Worm (Caenorhabditis elegans) whole organism, late embryonic: ENCODE measurements around the gene ZK1236.5.

Experiments
- C08G9.2 ChIP-seq: sonication (generic microtip); optimal IDR thresholded peaks from 2 replicates; lab custom pipeline; 2016; ENCODE audit warnings: mild to moderate bottlenecking, missing genetic modification characterization, moderate library complexity, missing compliant biosample characterization
- K09A11.1 ChIP-seq: sonication (generic microtip); optimal IDR thresholded peaks from 2 replicates; lab custom pipeline; 2017; ENCODE audit warnings: antibody characterized with exemption, mild to moderate bottlenecking, missing genetic modification characterization, missing compliant biosample characterization; ENCODE audit not compliant: insufficient read depth
- T23F11.4 ChIP-seq: fragments of 200-800 bp; sonication (Bioruptor generic); optimal IDR thresholded peaks from 2 replicates; lab custom pipeline; 2018; ENCODE audit warnings: mild to moderate bottlenecking, missing genetic modification characterization, missing compliant biosample characterization
- ahr-1 ChIP-seq: sonication (generic microtip); optimal IDR thresholded peaks from 2 replicates; lab custom pipeline; 2016; ENCODE audit warnings: missing genetic modification characterization, missing compliant biosample characterization
- ceh-18 ChIP-seq: sonication (generic microtip); optimal IDR thresholded peaks from 2 replicates; lab custom pipeline; 2016; ENCODE audit warnings: missing genetic modification characterization, missing compliant biosample characterization
- ceh-22 ChIP-seq: sonication (generic microtip); optimal IDR thresholded peaks from 2 replicates; lab custom pipeline; 2017; ENCODE audit warnings: missing biosample characterization, missing genetic modification characterization
- ceh-24 ChIP-seq: sonication (generic microtip); optimal IDR thresholded peaks from 2 replicates; lab custom pipeline; 2016; ENCODE audit warnings: mild to moderate bottlenecking, missing genetic modification characterization, missing compliant biosample characterization
- ceh-30 ChIP-seq: fragments of 150-350 bp; optimal IDR thresholded peaks from 2 replicates; lab custom pipeline; 2014; ENCODE audit warnings: missing biosample characterization, missing genetic modification characterization
- ceh-31 ChIP-seq: sonication (generic microtip); optimal IDR thresholded peaks from 2 replicates; lab custom pipeline; 2016; ENCODE audit warnings: missing genetic modification characterization, missing compliant biosample characterization
- ceh-34 ChIP-seq: sonication (generic microtip); optimal IDR thresholded peaks from 2 replicates; lab custom pipeline; 2016; ENCODE audit warnings: mild to moderate bottlenecking, missing genetic modification characterization, missing compliant biosample characterization
- ceh-45 ChIP-seq: fragments of 200-800 bp; sonication (Bioruptor generic); IDR thresholded peaks from 2 replicates; pipeline ENCODE4 v1.3.6; 2022; ENCODE audit warnings: missing genetic modification reagents, missing genetic modification characterization, missing compliant biosample characterization
- che-1 ChIP-seq: sonication (generic microtip); optimal IDR thresholded peaks from 2 replicates; lab custom pipeline; 2016; ENCODE audit warnings: mild to moderate bottlenecking, missing genetic modification characterization, missing compliant biosample characterization
- dmd-4 ChIP-seq: sonication (generic microtip); optimal IDR thresholded peaks from 2 replicates; lab custom pipeline; 2016; ENCODE audit warnings: borderline replicate concordance, missing genetic modification characterization, missing compliant biosample characterization
- dve-1 ChIP-seq: sonication (generic microtip); optimal IDR thresholded peaks from 2 replicates; lab custom pipeline; 2017; ENCODE audit warnings: antibody characterized with exemption, mild to moderate bottlenecking, missing genetic modification characterization, missing compliant biosample characterization
- ets-4 ChIP-seq: sonication (generic microtip); optimal IDR thresholded peaks from 2 replicates; lab custom pipeline; 2016; ENCODE audit warnings: missing genetic modification characterization, missing compliant biosample characterization
- fkh-10 ChIP-seq: fragments of 150-350 bp; optimal IDR thresholded peaks from 2 replicates; lab custom pipeline; 2014; ENCODE audit warnings: missing biosample characterization, missing genetic modification reagents, missing genetic modification characterization
- gmeb-2 ChIP-seq: sonication (generic microtip); optimal IDR thresholded peaks from 2 replicates; lab custom pipeline; 2016; ENCODE audit warnings: missing genetic modification characterization, inconsistent platforms, missing compliant biosample characterization
- hlh-13 ChIP-seq: fragments of 200-800 bp; sonication (Bioruptor generic); optimal IDR thresholded peaks from 2 replicates; lab custom pipeline; 2018; ENCODE audit warnings: mild to moderate bottlenecking, missing genetic modification characterization, missing compliant biosample characterization
- hlh-15 ChIP-seq: sonication (generic microtip); optimal IDR thresholded peaks from 2 replicates; lab custom pipeline; 2016; ENCODE audit warnings: missing genetic modification characterization, missing compliant biosample characterization
- hlh-8 ChIP-seq: sonication (generic microtip); optimal IDR thresholded peaks from 2 replicates; lab custom pipeline; 2016; ENCODE audit warnings: missing genotype, missing genetic modification characterization, missing compliant biosample characterization
- lim-6 ChIP-seq: sonication (generic microtip); optimal IDR thresholded peaks from 2 replicates; lab custom pipeline; 2016; ENCODE audit warnings: missing genetic modification characterization, missing compliant biosample characterization
- lin-11 ChIP-seq: fragments of 200-800 bp; sonication (Bioruptor generic); optimal IDR thresholded peaks from 2 replicates; lab custom pipeline; 2018; ENCODE audit warnings: mild to moderate bottlenecking, missing genetic modification characterization, missing compliant biosample characterization
- madf-2 ChIP-seq: sonication (generic microtip); optimal IDR thresholded peaks from 2 replicates; lab custom pipeline; 2017; ENCODE audit warnings: missing genetic modification characterization, missing compliant biosample characterization
- mec-3 ChIP-seq: sonication (generic microtip); optimal IDR thresholded peaks from 2 replicates; lab custom pipeline; 2016; ENCODE audit warnings: borderline replicate concordance, missing genetic modification characterization, missing compliant biosample characterization
- nfya-1 ChIP-seq: sonication (generic microtip); optimal IDR thresholded peaks from 2 replicates; lab custom pipeline; 2017; ENCODE audit warnings: missing genetic modification characterization, mild to moderate bottlenecking, missing compliant biosample characterization, antibody characterized with exemption, moderate library complexity
- npax-4 ChIP-seq: sonication (generic microtip); optimal IDR thresholded peaks from 2 replicates; lab custom pipeline; 2016; ENCODE audit warnings: missing genetic modification characterization, missing compliant biosample characterization
- odd-2 ChIP-seq: sonication (generic microtip); optimal IDR thresholded peaks from 2 replicates; lab custom pipeline; 2017; ENCODE audit warnings: antibody characterized with exemption, mild to moderate bottlenecking, missing genetic modification characterization, missing compliant biosample characterization
- pag-3 ChIP-seq: sonication (generic microtip); optimal IDR thresholded peaks from 2 replicates; lab custom pipeline; 2016; ENCODE audit warnings: missing compliant biosample characterization, missing genetic modification characterization, borderline replicate concordance
- pat-9 ChIP-seq: fragments of 200-800 bp; sonication (Bioruptor generic); optimal IDR thresholded peaks from 2 replicates; lab custom pipeline; 2018; ENCODE audit warnings: mild to moderate bottlenecking, missing genetic modification characterization, moderate library complexity, missing compliant biosample characterization
- pha-2 ChIP-seq: sonication (generic microtip); optimal IDR thresholded peaks from 2 replicates; lab custom pipeline; 2017; ENCODE audit warnings: mild to moderate bottlenecking, missing genetic modification characterization, missing compliant biosample characterization
- ref-2 ChIP-seq: sonication (generic microtip); optimal IDR thresholded peaks from 2 replicates; lab custom pipeline; 2016; ENCODE audit warnings: missing genetic modification characterization, missing compliant biosample characterization
- rnt-1 ChIP-seq: sonication (generic microtip); optimal IDR thresholded peaks from 2 replicates; lab custom pipeline; 2016; ENCODE audit warnings: missing genetic modification characterization, missing compliant biosample characterization
- sdc-2 ChIP-seq: sonication (generic microtip); optimal IDR thresholded peaks from 2 replicates; lab custom pipeline; 2016; ENCODE audit warnings: missing genotype, missing genetic modification characterization, missing compliant biosample characterization
- sox-2 ChIP-seq: fragments of 200-800 bp; sonication (Bioruptor generic); IDR thresholded peaks from 2 replicates; pipeline ENCODE4 v1.3.6; 2022; ENCODE audit warnings: missing genetic modification reagents, missing genetic modification characterization, missing compliant biosample characterization
- syd-9 ChIP-seq: sonication (generic microtip); optimal IDR thresholded peaks from 2 replicates; lab custom pipeline; 2016; ENCODE audit warnings: mild to moderate bottlenecking, missing genetic modification characterization, moderate library complexity, missing compliant biosample characterization
- tbx-2 ChIP-seq: sonication (generic microtip); optimal IDR thresholded peaks from 2 replicates; lab custom pipeline; 2016; ENCODE audit warnings: missing genetic modification characterization, missing compliant biosample characterization
- unc-42 ChIP-seq: sonication (generic microtip); optimal IDR thresholded peaks from 2 replicates; lab custom pipeline; 2016; ENCODE audit warnings: missing genotype, missing genetic modification characterization, missing compliant biosample characterization
- unc-55 ChIP-seq: sonication (generic microtip); optimal IDR thresholded peaks from 2 replicates; lab custom pipeline; 2017; ENCODE audit warnings: missing biosample characterization, missing genetic modification reagents, missing genetic modification characterization
- unc-86 ChIP-seq: sonication (generic microtip); optimal IDR thresholded peaks from 2 replicates; lab custom pipeline; 2016; ENCODE audit warnings: missing genetic modification characterization, missing compliant biosample characterization
- ztf-16 ChIP-seq: sonication (generic microtip); optimal IDR thresholded peaks from 2 replicates; lab custom pipeline; 2017; ENCODE audit warnings: missing genetic modification characterization, missing compliant biosample characterization

ZK1236.5 gene

ce11 chrIII:8446534-8446933 is 14.5 kb upstream of the ZK1236.5 start, which contains the start of gene hsp-110:
Gene hsp-110, minus strand, starts transcription at chrIII:8446909.
- no peak for TF ChIP-seq rnt-1
- no peak for TF ChIP-seq syd-9 (tag; lab: Kevin White, UChicago)
- TF ChIP-seq unc-42 (tag; lab: Kevin White, UChicago) = no peak
- no peak for TF ChIP-seq ztf-16 (tag; lab: Kevin White, UChicago)

ce11 chrIII:8446061-8446460 is 14.0 kb upstream of the ZK1236.5 start:
- no peak for TF ChIP-seq unc-42 (tag; lab: Kevin White, UChicago)
- TF ChIP-seq che-1 = no peak
- TF ChIP-seq syd-9 (tag; lab: Kevin White, UChicago) = no peak
- no peak for TF ChIP-seq lin-11 (tag; lab: Kevin White, UChicago)
- TF ChIP-seq ceh-24 = no peak
- TF ChIP-seq tbx-2 (tag; lab: Kevin White, UChicago) = no peak
- TF ChIP-seq ceh-45 = no peak
- no peak for TF ChIP-seq pha-2 (tag; lab: Kevin White, UChicago)
- TF ChIP-seq dmd-4 = no peak
- no peak for TF ChIP-seq odd-2 (tag; lab: Kevin White, UChicago)
- TF ChIP-seq ceh-22 (tag; lab: Kevin White, UChicago) = no peak
- no peak for TF ChIP-seq sox-2
- TF ChIP-seq pat-9 (tag; lab: Kevin White, UChicago) = no peak
- no peak for TF ChIP-seq hlh-15 (tag; lab: Kevin White, UChicago)
- TF ChIP-seq hlh-8 (tag; lab: Kevin White, UChicago) = no peak
- no peak for TF ChIP-seq ceh-31 (tag; lab: Kevin White, UChicago)

ce11 chrIII:8444433-8445090 is 12.5 kb upstream of the ZK1236.5 start:
- TF ChIP-seq pag-3 (tag; lab: Kevin White, UChicago) (no peak), unc-55 (GFP tag; lab: Kevin White, UChicago) (no peak), C08G9.2 (no peak), madf-2 (tag; lab: Kevin White, UChicago) (no peak)

ce11 chrIII:8443557-8444131 is 11.6 kb upstream of the ZK1236.5 start, which contains the start of gene ufbp-1:
Gene ufbp-1, minus strand, starts transcription at chrIII:8443607.
- TF ChIP-seq sdc-2 (tag; lab: Kevin White, UChicago) (no peak), nfya-1 (peak; percentile 22), syd-9 (tag; lab: Kevin White, UChicago) (no peak), npax-4 (tag; lab: Kevin White, UChicago) (no peak), ceh-30 (tag; lab: Kevin White, UChicago) (peak; percentile 82)
- TF ChIP-seq, all 69 proteins: peak for 2

- TF ChIP-seq rnt-1 (no peak), madf-2 (tag; lab: Kevin White, UChicago) (no peak)
Observed at ce11 chrIII:8439312-8439711, 7.3 kb upstream of the ZK1236.5 start, which contains the start of gene pqn-96. Gene pqn-96, minus strand, starts transcription at chrIII:8439412.

ce11 chrIII:8437763-8438414 is 5.9 kb upstream of the ZK1236.5 start:
- no peak for TF ChIP-seq T23F11.4
- TF ChIP-seq ceh-30 (tag; lab: Kevin White, UChicago) = no peak
- no peak for TF ChIP-seq unc-86 (tag; lab: Kevin White, UChicago)
- no peak for TF ChIP-seq ceh-34 (tag; lab: Kevin White, UChicago)
- no peak for TF ChIP-seq ceh-18
- TF ChIP-seq tbx-2 (tag; lab: Kevin White, UChicago) = no peak
- no peak for TF ChIP-seq fkh-10
- TF ChIP-seq dve-1 = no peak
- no peak for TF ChIP-seq gmeb-2 (tag; lab: Kevin White, UChicago)
- TF ChIP-seq pat-9 (tag; lab: Kevin White, UChicago) = no peak
- TF ChIP-seq lim-6 = no peak
- TF ChIP-seq K09A11.1 (tag; lab: Kevin White, UChicago) = no peak
- TF ChIP-seq ahr-1 (tag; lab: Kevin White, UChicago) = no peak
- TF ChIP-seq ref-2 (tag; lab: Kevin White, UChicago) = no peak
- TF ChIP-seq pag-3 (tag; lab: Kevin White, UChicago) = no peak
- TF ChIP-seq ets-4 (tag; lab: Kevin White, UChicago) = no peak
- TF ChIP-seq hlh-13 (GFP tag; lab: Kevin White, UChicago) = no peak
- no peak for TF ChIP-seq mec-3 (tag; lab: Kevin White, UChicago)
